Worm (Caenorhabditis elegans) whole organism, young adult: ENCODE data around the gene F49C5.3.

Source experiments
- B0019.2 ChIP-seq: fragments of 200-800 bp; sonication (Bioruptor generic); conservative IDR thresholded peaks from 2 replicates; pipeline ENCODE4 v1.3.6; 2022; ENCODE audit warnings: missing genetic modification reagents, missing genetic modification characterization, missing compliant biosample characterization
- B0035.1 ChIP-seq: sonication (generic microtip); optimal IDR thresholded peaks from 2 replicates; lab custom pipeline; 2016; ENCODE audit warnings: missing genetic modification characterization, mild to moderate bottlenecking, missing compliant biosample characterization, missing genotype, missing genetic modification reagents
- B0261.1 ChIP-seq: sonication (generic microtip); optimal IDR thresholded peaks from 2 replicates; lab custom pipeline; 2016; ENCODE audit warnings: mild to moderate bottlenecking, missing genetic modification characterization, moderate library complexity, missing compliant biosample characterization
- B0336.3 ChIP-seq: fragments of 200-800 bp; sonication (Bioruptor generic); IDR thresholded peaks from 2 replicates; pipeline ENCODE4 v1.3.6; 2022; ENCODE audit warnings: missing genetic modification characterization, missing compliant biosample characterization
- D2030.7 ChIP-seq: fragments of 200-800 bp; sonication (Bioruptor generic); IDR thresholded peaks from 2 replicates; pipeline ENCODE4 v1.3.6; 2022; ENCODE audit warnings: missing genetic modification reagents, missing genetic modification characterization, missing compliant biosample characterization
- F23B12.7 ChIP-seq: sonication (generic microtip); optimal IDR thresholded peaks from 2 replicates; lab custom pipeline; 2017; ENCODE audit warnings: missing genetic modification characterization, mild to moderate bottlenecking, missing compliant biosample characterization, antibody characterized with exemption, moderate library complexity; ENCODE audit not compliant: insufficient read depth
- T07F8.4 ChIP-seq: sonication (generic microtip); optimal IDR thresholded peaks from 2 replicates; lab custom pipeline; 2016; ENCODE audit warnings: mild to moderate bottlenecking, missing genetic modification characterization, moderate library complexity, missing compliant biosample characterization
- Y53G8AR.9 ChIP-seq: fragments of 200-800 bp; sonication (Bioruptor generic); conservative IDR thresholded peaks from 2 replicates; pipeline ENCODE4 v1.3.6; 2022; ENCODE audit warnings: missing genetic modification reagents, missing genetic modification characterization, missing compliant biosample characterization
- Y56A3A.18 ChIP-seq: fragments of 200-800 bp; sonication (Bioruptor generic); IDR thresholded peaks from 2 replicates; pipeline ENCODE4 v1.3.6; 2022; ENCODE audit warnings: missing genetic modification reagents, missing genetic modification characterization, missing compliant biosample characterization
- atf-7 ChIP-seq: sonication (generic microtip); optimal IDR thresholded peaks from 2 replicates; lab custom pipeline; 2017; ENCODE audit warnings: mild to moderate bottlenecking, missing genetic modification characterization, missing compliant biosample characterization
- athp-1 ChIP-seq: sonication (generic microtip); optimal IDR thresholded peaks from 2 replicates; lab custom pipeline; 2017; ENCODE audit warnings: mild to moderate bottlenecking, missing genetic modification characterization, missing compliant biosample characterization
- attf-5 ChIP-seq: fragments of 200-800 bp; sonication (Bioruptor generic); optimal IDR thresholded peaks from 2 replicates; lab custom pipeline; 2018; ENCODE audit warnings: mild to moderate bottlenecking, missing genetic modification characterization, missing compliant biosample characterization
- ceh-100 ChIP-seq: fragments of 200-800 bp; sonication (Bioruptor generic); IDR thresholded peaks from 2 replicates; pipeline ENCODE4 v1.3.6; 2022; ENCODE audit warnings: missing genetic modification reagents, missing genetic modification characterization, missing compliant biosample characterization
- ceh-91 ChIP-seq: fragments of 200-800 bp; sonication (Bioruptor generic); IDR thresholded peaks from 2 replicates; pipeline ENCODE4 v1.3.6; 2022; ENCODE audit warnings: missing genetic modification reagents, missing genetic modification characterization, missing compliant biosample characterization
- chd-7 ChIP-seq: sonication (generic microtip); optimal IDR thresholded peaks from 2 replicates; lab custom pipeline; 2016; ENCODE audit warnings: mild to moderate bottlenecking, missing genetic modification characterization, moderate library complexity, missing compliant biosample characterization
- dox-1 ChIP-seq: fragments of 200-800 bp; sonication (Bioruptor generic); IDR thresholded peaks from 2 replicates; pipeline ENCODE4 v1.3.6; 2022; ENCODE audit warnings: missing genetic modification reagents, missing genetic modification characterization, missing compliant biosample characterization
- egrh-3 ChIP-seq: fragments of 200-800 bp; sonication (Bioruptor generic); IDR thresholded peaks from 2 replicates; pipeline ENCODE4 v1.3.6; 2022; ENCODE audit warnings: missing genetic modification reagents, missing genetic modification characterization, missing compliant biosample characterization
- ekl-4 ChIP-seq: fragments of 200-800 bp; sonication (Bioruptor generic); IDR thresholded peaks from 2 replicates; pipeline ENCODE4 v1.3.6; 2022; ENCODE audit warnings: missing genetic modification reagents, missing genetic modification characterization, missing compliant biosample characterization
- fkh-3 ChIP-seq: sonication (generic microtip); optimal IDR thresholded peaks from 2 replicates; lab custom pipeline; 2016; ENCODE audit warnings: mild to moderate bottlenecking, missing genetic modification characterization, missing compliant biosample characterization
- hlh-12 ChIP-seq: sonication (generic microtip); optimal IDR thresholded peaks from 2 replicates; lab custom pipeline; 2016; ENCODE audit warnings: missing genetic modification characterization, missing compliant biosample characterization
- hmg-1.2 ChIP-seq: fragments of 200-800 bp; sonication (Bioruptor generic); IDR thresholded peaks from 2 replicates; pipeline ENCODE4 v1.3.6; 2022; ENCODE audit warnings: missing genetic modification reagents, missing genetic modification characterization, missing compliant biosample characterization
- hrde-1 ChIP-seq: sonication (generic microtip); optimal IDR thresholded peaks from 2 replicates; lab custom pipeline; 2016; ENCODE audit warnings: missing genetic modification characterization, mild to moderate bottlenecking, missing compliant biosample characterization, moderate library complexity, missing genotype, missing genetic modification reagents, borderline replicate concordance
- hsf-1 ChIP-seq: fragments of 200-800 bp; sonication (Bioruptor generic); IDR thresholded peaks from 2 replicates; pipeline ENCODE4 v1.3.6; 2022; ENCODE audit warnings: missing genetic modification reagents, missing genetic modification characterization, missing compliant biosample characterization
- lsy-27 ChIP-seq: sonication (generic microtip); optimal IDR thresholded peaks from 2 replicates; lab custom pipeline; 2017; ENCODE audit warnings: missing genetic modification characterization, mild to moderate bottlenecking, missing compliant biosample characterization, antibody characterized with exemption, missing genotype, borderline replicate concordance; ENCODE audit not compliant: insufficient read depth
- madf-3 ChIP-seq: fragments of 200-800 bp; sonication (Bioruptor generic); IDR thresholded peaks from 2 replicates; pipeline ENCODE4 v1.3.6; 2022; ENCODE audit warnings: missing genetic modification reagents, missing genetic modification characterization, missing compliant biosample characterization
- madf-6 ChIP-seq: fragments of 200-800 bp; sonication (Bioruptor generic); IDR thresholded peaks from 2 replicates; pipeline ENCODE4 v1.3.6; 2022; ENCODE audit warnings: missing genetic modification reagents, missing genetic modification characterization, missing compliant biosample characterization
- mel-28 ChIP-seq: sonication (generic microtip); optimal IDR thresholded peaks from 2 replicates; lab custom pipeline; 2016; ENCODE audit warnings: borderline replicate concordance, mild to moderate bottlenecking, missing genetic modification characterization, missing compliant biosample characterization
- nfya-2 ChIP-seq: fragments of 200-800 bp; sonication (Bioruptor generic); IDR thresholded peaks from 2 replicates; pipeline ENCODE4 v1.3.6; 2022; ENCODE audit warnings: missing genetic modification reagents, missing genetic modification characterization, missing compliant biosample characterization
- nhr-90 ChIP-seq: sonication (generic microtip); optimal IDR thresholded peaks from 2 replicates; lab custom pipeline; 2016; ENCODE audit warnings: missing genotype, mild to moderate bottlenecking, missing genetic modification characterization, missing compliant biosample characterization
- rec-8 ChIP-seq, 2 experiments: sonication (generic microtip); optimal IDR thresholded peaks; 2 replicates each; lab custom pipeline; 2016; ENCODE audit warnings: mild to moderate bottlenecking in 2 of 2, missing genetic modification characterization in 2 of 2, missing genetic modification reagents in 2 of 2, missing genotype in 2 of 2, missing biosample characterization in 1 of 2, missing compliant biosample characterization in 1 of 2, moderate library complexity in 1 of 2
- rpc-1 ChIP-seq, 2 experiments: fragments of 150-350 bp in 1 of 2; sonication (generic microtip) in 1 of 2; optimal IDR thresholded peaks; 2 replicates each; lab custom pipeline; 2014 to 2018; ENCODE audit warnings: missing biosample characterization in 1 of 2, missing genetic modification characterization in 1 of 2, missing genetic modification reagents in 1 of 2, missing genotype in 1 of 2
- snpc-1.1 ChIP-seq: sonication (generic microtip); optimal IDR thresholded peaks from 2 replicates; lab custom pipeline; 2017; ENCODE audit warnings: missing genetic modification characterization, mild to moderate bottlenecking, missing compliant biosample characterization, antibody characterized with exemption, moderate library complexity, missing genotype, missing genetic modification reagents; ENCODE audit not compliant: insufficient read depth
- snpc-1.3 ChIP-seq: sonication (generic microtip); optimal IDR thresholded peaks from 2 replicates; lab custom pipeline; 2017; ENCODE audit warnings: missing genetic modification characterization, mild to moderate bottlenecking, missing compliant biosample characterization, antibody characterized with exemption, moderate library complexity, missing genotype, missing genetic modification reagents; ENCODE audit not compliant: insufficient read depth
- snpc-3.4 ChIP-seq: sonication (generic microtip); optimal IDR thresholded peaks from 2 replicates; lab custom pipeline; 2017; ENCODE audit warnings: missing genetic modification characterization, mild to moderate bottlenecking, missing compliant biosample characterization, antibody characterized with exemption, moderate library complexity, missing genotype, missing genetic modification reagents
- snpc-4 ChIP-seq, 5 experiments: fragments of 150-350 bp in 1 of 5; sonication (generic microtip) in 4 of 5; optimal IDR thresholded peaks; 2 replicates each; lab custom pipeline; 2014 to 2018; ENCODE audit warnings: missing genetic modification characterization in 5 of 5, missing biosample characterization in 3 of 5, antibody characterized with exemption in 2 of 5, mild to moderate bottlenecking in 2 of 5, missing compliant biosample characterization in 2 of 5, missing genotype in 2 of 5, moderate library complexity in 2 of 5, missing genetic modification reagents in 1 of 5
- tbp1 ChIP-seq: fragments of 200-800 bp; sonication (Bioruptor generic); optimal IDR thresholded peaks from 2 replicates; lab custom pipeline; 2018; ENCODE audit warnings: mild to moderate bottlenecking, missing genetic modification characterization, missing compliant biosample characterization
- tlf-1 ChIP-seq: fragments of 200-800 bp; sonication (Bioruptor generic); optimal IDR thresholded peaks from 2 replicates; lab custom pipeline; 2018; ENCODE audit warnings: mild to moderate bottlenecking, missing genetic modification characterization, missing compliant biosample characterization
- xnd-1 ChIP-seq: sonication (generic microtip); optimal IDR thresholded peaks from 2 replicates; lab custom pipeline; 2016; ENCODE audit warnings: missing genotype, missing genetic modification reagents, missing genetic modification characterization, missing compliant biosample characterization
- zfh-2 ChIP-seq: fragments of 200-800 bp; sonication (Bioruptor generic); conservative IDR thresholded peaks from 2 replicates; pipeline ENCODE4 v1.3.6; 2022; ENCODE audit warnings: missing genetic modification reagents, missing genetic modification characterization, missing compliant biosample characterization
- zim-3 ChIP-seq: sonication (generic microtip); optimal IDR thresholded peaks from 2 replicates; lab custom pipeline; 2017; ENCODE audit warnings: mild to moderate bottlenecking, missing genetic modification characterization, moderate library complexity, missing compliant biosample characterization
- ztf-26 ChIP-seq: sonication (generic microtip); optimal IDR thresholded peaks from 2 replicates; lab custom pipeline; 2017; ENCODE audit warnings: missing genetic modification characterization, missing compliant biosample characterization
- ztf-6 ChIP-seq: fragments of 200-800 bp; sonication (Bioruptor generic); IDR thresholded peaks from 2 replicates; pipeline ENCODE4 v1.3.6; 2022; ENCODE audit warnings: missing genetic modification reagents, missing genetic modification characterization, missing compliant biosample characterization

F49C5.3 gene

DNA sequence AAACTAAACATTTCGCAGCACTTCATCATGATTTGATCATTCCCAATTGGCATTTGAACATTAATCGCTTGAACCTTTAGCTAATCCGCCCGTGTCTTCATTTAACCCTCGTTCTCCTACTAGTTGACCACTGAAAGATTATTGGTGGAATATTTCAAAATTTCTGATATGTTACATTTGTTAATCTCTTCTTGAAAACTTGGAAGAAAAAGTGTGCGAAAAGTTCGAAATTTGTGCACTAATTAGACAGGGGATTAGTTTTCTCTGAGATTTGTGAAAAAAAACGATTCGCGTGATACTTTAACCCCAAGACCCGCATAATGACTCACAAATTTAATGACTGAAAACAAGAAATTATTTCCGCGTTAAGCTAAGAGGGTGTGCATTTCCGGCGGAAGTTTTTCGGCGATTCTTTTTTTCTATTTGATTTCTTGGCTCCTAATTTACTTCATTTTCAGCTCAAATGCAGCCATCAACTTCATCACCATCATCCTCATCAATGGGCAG, 953 bp upstream of the F49C5.3 start, which contains the start of gene nimk-1:
Gene nimk-1, plus strand, starts transcription at position 457 of the 507 bp plus-strand sequence.
- no peak for TF ChIP-seq D2030.7
- no peak for TF ChIP-seq atf-7 (tag; lab: Kevin White, UChicago)
- no peak for TF ChIP-seq snpc-1.1
- TF ChIP-seq tlf-1 (GFP tag; lab: Kevin White, UChicago): no peak
- no peak for TF ChIP-seq ekl-4 (GFP tag; lab: Robert Waterston, UW)
- no peak for TF ChIP-seq fkh-3 (tag; lab: Kevin White, UChicago)
- no peak for TF ChIP-seq madf-3 (GFP tag; lab: Robert Waterston, UW)
- TF ChIP-seq B0336.3 (GFP tag; lab: Robert Waterston, UW): no peak
- no peak for TF ChIP-seq xnd-1 (tag; lab: Kevin White, UChicago)
- no peak for TF ChIP-seq ztf-6 (GFP tag; lab: Robert Waterston, UW)
- no peak for TF ChIP-seq B0019.2
- TF ChIP-seq ceh-91 (GFP tag; lab: Robert Waterston, UW): no peak
- TF ChIP-seq nfya-2 (GFP tag; lab: Robert Waterston, UW): no peak

DNA sequence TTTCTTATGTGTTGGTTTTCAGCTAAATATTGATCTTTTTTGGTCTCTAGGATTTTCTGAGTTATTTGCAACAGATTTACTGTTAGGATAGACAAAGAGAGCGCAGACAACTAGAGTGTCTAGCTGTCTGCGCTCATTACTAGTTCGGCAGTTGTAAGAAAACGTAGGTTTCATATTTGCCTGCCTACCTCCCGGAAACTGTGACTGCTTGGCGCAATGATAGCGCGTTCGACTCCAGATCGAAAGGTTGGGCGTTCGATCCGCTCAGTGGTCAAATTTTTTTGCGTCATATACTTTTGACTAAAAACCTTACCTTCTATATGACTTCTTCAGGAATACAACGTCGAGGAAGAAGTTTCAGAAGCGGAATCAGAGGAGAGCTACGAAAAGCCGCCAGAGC, 3.1 kb downstream of the F49C5.3 start:
- TF ChIP-seq hmg-1.2 (no peak), B0261.1 (tag; lab: Kevin White, UChicago) (peak; percentile 57), tbp1 (peak; percentile 80), rpc-1 (optimal IDR thresholded peaks at IDR 0.05; lab: Kevin White, UChicago) (peak; percentile 46), rpc-1 (tag; optimal IDR thresholded peaks at IDR 0.05; lab: Kevin White, UChicago) (peak; percentile 69)

DNA sequence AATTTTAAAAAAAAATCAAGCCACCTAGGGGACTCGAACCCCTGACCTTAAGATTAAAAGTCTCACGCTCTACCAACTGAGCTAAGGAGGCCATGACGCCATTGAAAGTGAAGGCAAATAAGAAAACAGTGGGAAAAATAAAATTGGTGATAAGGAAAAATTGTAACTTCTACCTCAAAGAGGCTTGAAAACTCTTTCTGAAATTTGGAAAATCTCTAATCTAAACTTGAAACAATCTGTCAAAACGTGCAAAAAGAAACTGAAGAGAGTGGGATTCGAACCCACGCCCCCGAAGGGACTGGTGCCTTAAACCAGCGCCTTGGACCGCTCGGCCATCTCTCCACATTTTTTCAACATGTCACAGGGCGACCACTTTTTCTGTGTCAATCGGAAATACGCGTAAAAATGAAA, 5.4 kb downstream of the F49C5.3 start:
- TF ChIP-seq xnd-1 (tag; lab: Kevin White, UChicago) (peak; percentile 3), rec-8 (tag; optimal IDR thresholded peaks at IDR 0.05; lab: Kevin White, UChicago) (peak; percentile 3 to 62), hsf-1 (GFP tag; lab: Robert Waterston, UW) (0 out of 2 replicates have a peak, but pooled peaks have one; percentile 14), ztf-26 (tag; lab: Kevin White, UChicago) (peak; percentile 40), attf-5 (GFP tag; lab: Kevin White, UChicago) (peak; percentile 48), ceh-100 (GFP tag; lab: Robert Waterston, UW) (peak; percentile 56; the same call in 1 of the 2 replicates), dox-1 (peak; percentile 80), chd-7 (tag; lab: Kevin White, UChicago) (peak; percentile 77), B0035.1 (tag; lab: Kevin White, UChicago) (peak; percentile 51), T07F8.4 (tag; lab: Kevin White, UChicago) (peak; percentile 69), madf-6 (GFP tag; lab: Robert Waterston, UW) (peak; percentile 63), egrh-3 (GFP tag; lab: Robert Waterston, UW) (peak; percentile 58), hlh-12 (tag; lab: Kevin White, UChicago) (peak; percentile 71), hrde-1 (tag; lab: Kevin White, UChicago) (peak; percentile 64), mel-28 (tag; lab: Kevin White, UChicago) (peak; percentile 3), snpc-4 (GFP tag; optimal IDR thresholded peaks at IDR 0.05; lab: Kevin White, UChicago) (peak; percentile 75), snpc-4 (tag; optimal IDR thresholded peaks at IDR 0.05; lab: Kevin White, UChicago) (peak in 3 of 4 experiments; percentile 44 to 72 (median 70)), Y53G8AR.9 (0 out of 2 replicates have a peak, but pooled peaks have one; percentile 55), Y56A3A.18 (0 out of 2 replicates have a peak, but pooled peaks have one; percentile 81), zim-3 (tag; lab: Kevin White, UChicago) (peak; percentile 73), snpc-3.4 (peak; percentile 67), nhr-90 (tag; lab: Kevin White, UChicago) (peak; percentile 88), zfh-2 (GFP tag; lab: Robert Waterston, UW) (0 out of 2 replicates have a peak, but pooled peaks have one; percentile 9), B0336.3 (GFP tag; lab: Robert Waterston, UW) (peak; percentile 73), athp-1 (peak; percentile 27), snpc-1.3 (peak; percentile 49), lsy-27 (tag; lab: Kevin White, UChicago) (peak; percentile 32), F23B12.7 (tag; lab: Kevin White, UChicago) (peak; percentile 76)
